Worm (Caenorhabditis elegans) whole organism, late embryonic: ENCODE measurements around the gene K11E4.6.

ENCODE experiments used
- C08G9.2 ChIP-seq: sonication (generic microtip); optimal IDR thresholded peaks from 2 replicates; lab custom pipeline; 2016; ENCODE audit warnings: mild to moderate bottlenecking, missing genetic modification characterization, moderate library complexity, missing compliant biosample characterization
- K02D7.2 ChIP-seq: sonication (generic microtip); optimal IDR thresholded peaks from 2 replicates; lab custom pipeline; 2017; ENCODE audit warnings: mild to moderate bottlenecking, missing genetic modification characterization, missing compliant biosample characterization
- K09A11.1 ChIP-seq: sonication (generic microtip); optimal IDR thresholded peaks from 2 replicates; lab custom pipeline; 2017; ENCODE audit warnings: antibody characterized with exemption, mild to moderate bottlenecking, missing genetic modification characterization, missing compliant biosample characterization; ENCODE audit not compliant: insufficient read depth
- Y22D7AL.16 ChIP-seq: sonication (generic microtip); optimal IDR thresholded peaks from 2 replicates; lab custom pipeline; 2016; ENCODE audit warnings: missing genetic modification characterization, missing compliant biosample characterization
- ahr-1 ChIP-seq: sonication (generic microtip); optimal IDR thresholded peaks from 2 replicates; lab custom pipeline; 2016; ENCODE audit warnings: missing genetic modification characterization, missing compliant biosample characterization
- ama-1 ChIP-seq: fragments of 150-350 bp; optimal IDR thresholded peaks from 2 replicates; lab custom pipeline; 2014
- ceh-19 ChIP-seq: fragments of 200-800 bp; sonication (Bioruptor generic); optimal IDR thresholded peaks from 2 replicates; lab custom pipeline; 2018; ENCODE audit warnings: mild to moderate bottlenecking, missing genetic modification characterization, missing compliant biosample characterization
- ceh-2 ChIP-seq: sonication (generic microtip); optimal IDR thresholded peaks from 2 replicates; lab custom pipeline; 2016; ENCODE audit warnings: missing genotype, missing genetic modification characterization, missing compliant biosample characterization
- ceh-22 ChIP-seq: sonication (generic microtip); optimal IDR thresholded peaks from 2 replicates; lab custom pipeline; 2017; ENCODE audit warnings: missing biosample characterization, missing genetic modification characterization
- ceh-24 ChIP-seq: sonication (generic microtip); optimal IDR thresholded peaks from 2 replicates; lab custom pipeline; 2016; ENCODE audit warnings: mild to moderate bottlenecking, missing genetic modification characterization, missing compliant biosample characterization
- ceh-30 ChIP-seq: fragments of 150-350 bp; optimal IDR thresholded peaks from 2 replicates; lab custom pipeline; 2014; ENCODE audit warnings: missing biosample characterization, missing genetic modification characterization
- ceh-34 ChIP-seq: sonication (generic microtip); optimal IDR thresholded peaks from 2 replicates; lab custom pipeline; 2016; ENCODE audit warnings: mild to moderate bottlenecking, missing genetic modification characterization, missing compliant biosample characterization
- ceh-48 ChIP-seq: sonication (generic microtip); optimal IDR thresholded peaks from 2 replicates; lab custom pipeline; 2016; ENCODE audit warnings: missing genetic modification characterization, inconsistent platforms, missing compliant biosample characterization
- ceh-6 ChIP-seq: fragments of 200-800 bp; sonication (Bioruptor generic); optimal IDR thresholded peaks from 2 replicates; lab custom pipeline; 2018; ENCODE audit warnings: mild to moderate bottlenecking, missing genetic modification characterization, missing compliant biosample characterization
- dmd-4 ChIP-seq: sonication (generic microtip); optimal IDR thresholded peaks from 2 replicates; lab custom pipeline; 2016; ENCODE audit warnings: borderline replicate concordance, missing genetic modification characterization, missing compliant biosample characterization
- dve-1 ChIP-seq: sonication (generic microtip); optimal IDR thresholded peaks from 2 replicates; lab custom pipeline; 2017; ENCODE audit warnings: antibody characterized with exemption, mild to moderate bottlenecking, missing genetic modification characterization, missing compliant biosample characterization
- elt-2 ChIP-seq: sonication (generic microtip); optimal IDR thresholded peaks from 2 replicates; lab custom pipeline; 2016; ENCODE audit warnings: missing genetic modification reagents, missing genetic modification characterization, missing compliant biosample characterization
- elt-4 ChIP-seq: sonication (generic microtip); optimal IDR thresholded peaks from 2 replicates; lab custom pipeline; 2016; ENCODE audit warnings: missing genetic modification characterization, missing compliant biosample characterization
- eyg-1 ChIP-seq: sonication (generic microtip); optimal IDR thresholded peaks from 2 replicates; lab custom pipeline; 2016; ENCODE audit warnings: missing genotype, missing genetic modification characterization, missing compliant biosample characterization
- fkh-10 ChIP-seq: fragments of 150-350 bp; optimal IDR thresholded peaks from 2 replicates; lab custom pipeline; 2014; ENCODE audit warnings: missing biosample characterization, missing genetic modification reagents, missing genetic modification characterization
- fkh-6 ChIP-seq: sonication (generic microtip); optimal IDR thresholded peaks from 2 replicates; lab custom pipeline; 2016; ENCODE audit warnings: missing genetic modification characterization, missing compliant biosample characterization
- gmeb-2 ChIP-seq: sonication (generic microtip); optimal IDR thresholded peaks from 2 replicates; lab custom pipeline; 2016; ENCODE audit warnings: missing genetic modification characterization, inconsistent platforms, missing compliant biosample characterization
- hlh-13 ChIP-seq: fragments of 200-800 bp; sonication (Bioruptor generic); optimal IDR thresholded peaks from 2 replicates; lab custom pipeline; 2018; ENCODE audit warnings: mild to moderate bottlenecking, missing genetic modification characterization, missing compliant biosample characterization
- hlh-15 ChIP-seq: sonication (generic microtip); optimal IDR thresholded peaks from 2 replicates; lab custom pipeline; 2016; ENCODE audit warnings: missing genetic modification characterization, missing compliant biosample characterization
- hlh-30 ChIP-seq: sonication (generic microtip); optimal IDR thresholded peaks from 2 replicates; lab custom pipeline; 2017; ENCODE audit warnings: antibody characterized with exemption, missing genetic modification characterization, missing compliant biosample characterization; ENCODE audit not compliant: insufficient read depth
- hlh-6 ChIP-seq: sonication (generic microtip); optimal IDR thresholded peaks from 2 replicates; lab custom pipeline; 2016; ENCODE audit warnings: missing genotype, missing genetic modification characterization, missing compliant biosample characterization
- hlh-8 ChIP-seq: sonication (generic microtip); optimal IDR thresholded peaks from 2 replicates; lab custom pipeline; 2016; ENCODE audit warnings: missing genotype, missing genetic modification characterization, missing compliant biosample characterization
- lim-6 ChIP-seq: sonication (generic microtip); optimal IDR thresholded peaks from 2 replicates; lab custom pipeline; 2016; ENCODE audit warnings: missing genetic modification characterization, missing compliant biosample characterization
- lin-11 ChIP-seq: fragments of 200-800 bp; sonication (Bioruptor generic); optimal IDR thresholded peaks from 2 replicates; lab custom pipeline; 2018; ENCODE audit warnings: mild to moderate bottlenecking, missing genetic modification characterization, missing compliant biosample characterization
- madf-2 ChIP-seq: sonication (generic microtip); optimal IDR thresholded peaks from 2 replicates; lab custom pipeline; 2017; ENCODE audit warnings: missing genetic modification characterization, missing compliant biosample characterization
- nfya-1 ChIP-seq: sonication (generic microtip); optimal IDR thresholded peaks from 2 replicates; lab custom pipeline; 2017; ENCODE audit warnings: missing genetic modification characterization, mild to moderate bottlenecking, missing compliant biosample characterization, antibody characterized with exemption, moderate library complexity
- nhr-11 ChIP-seq: fragments of 150-350 bp; optimal IDR thresholded peaks from 2 replicates; lab custom pipeline; 2014; ENCODE audit warnings: missing biosample characterization, missing genetic modification characterization
- npax-4 ChIP-seq: sonication (generic microtip); optimal IDR thresholded peaks from 2 replicates; lab custom pipeline; 2016; ENCODE audit warnings: missing genetic modification characterization, missing compliant biosample characterization
- odd-2 ChIP-seq: sonication (generic microtip); optimal IDR thresholded peaks from 2 replicates; lab custom pipeline; 2017; ENCODE audit warnings: antibody characterized with exemption, mild to moderate bottlenecking, missing genetic modification characterization, missing compliant biosample characterization
- pat-9 ChIP-seq: fragments of 200-800 bp; sonication (Bioruptor generic); optimal IDR thresholded peaks from 2 replicates; lab custom pipeline; 2018; ENCODE audit warnings: mild to moderate bottlenecking, missing genetic modification characterization, moderate library complexity, missing compliant biosample characterization
- pax-1 ChIP-seq: fragments of 150-350 bp; optimal IDR thresholded peaks from 2 replicates; lab custom pipeline; 2014; ENCODE audit warnings: missing biosample characterization, missing genetic modification characterization
- pros-1 ChIP-seq: fragments of 150-350 bp; optimal IDR thresholded peaks from 2 replicates; lab custom pipeline; 2014; ENCODE audit warnings: missing biosample characterization, missing genetic modification reagents, missing genetic modification characterization
- ref-2 ChIP-seq: sonication (generic microtip); optimal IDR thresholded peaks from 2 replicates; lab custom pipeline; 2016; ENCODE audit warnings: missing genetic modification characterization, missing compliant biosample characterization
- sdc-2 ChIP-seq: sonication (generic microtip); optimal IDR thresholded peaks from 2 replicates; lab custom pipeline; 2016; ENCODE audit warnings: missing genotype, missing genetic modification characterization, missing compliant biosample characterization
- sox-4 ChIP-seq: sonication (generic microtip); optimal IDR thresholded peaks from 2 replicates; lab custom pipeline; 2017; ENCODE audit warnings: mild to moderate bottlenecking, missing genetic modification characterization, inconsistent platforms, missing compliant biosample characterization
- tbx-2 ChIP-seq: sonication (generic microtip); optimal IDR thresholded peaks from 2 replicates; lab custom pipeline; 2016; ENCODE audit warnings: missing genetic modification characterization, missing compliant biosample characterization
- tbx-7 ChIP-seq: sonication (generic microtip); optimal IDR thresholded peaks from 2 replicates; lab custom pipeline; 2016; ENCODE audit warnings: missing genotype, missing genetic modification characterization, missing compliant biosample characterization
- ttx-3 ChIP-seq: sonication (generic microtip); optimal IDR thresholded peaks from 2 replicates; lab custom pipeline; 2016; ENCODE audit warnings: missing genetic modification reagents, missing genetic modification characterization, missing compliant biosample characterization
- unc-3 ChIP-seq, 2 experiments: fragments of 200-800 bp in 1 of 2; sonication (Bioruptor generic) in 1 of 2; sonication (generic microtip) in 1 of 2; conservative IDR thresholded peaks in 1 of 2; optimal IDR thresholded peaks in 1 of 2; 2 replicates each; pipeline versions ENCODE4 v1.3.6 to Lab custom; 2016 to 2022; ENCODE audit warnings: missing compliant biosample characterization in 2 of 2, missing genetic modification characterization in 2 of 2, missing genetic modification reagents in 1 of 2
- unc-42 ChIP-seq: sonication (generic microtip); optimal IDR thresholded peaks from 2 replicates; lab custom pipeline; 2016; ENCODE audit warnings: missing genotype, missing genetic modification characterization, missing compliant biosample characterization
- unc-55 ChIP-seq: sonication (generic microtip); optimal IDR thresholded peaks from 2 replicates; lab custom pipeline; 2017; ENCODE audit warnings: missing biosample characterization, missing genetic modification reagents, missing genetic modification characterization
- zip-5 ChIP-seq: sonication (generic microtip); optimal IDR thresholded peaks from 2 replicates; lab custom pipeline; 2016; ENCODE audit warnings: missing genetic modification characterization, missing compliant biosample characterization
- ztf-16 ChIP-seq: sonication (generic microtip); optimal IDR thresholded peaks from 2 replicates; lab custom pipeline; 2017; ENCODE audit warnings: missing genetic modification characterization, missing compliant biosample characterization

The K11E4.6 gene

DNA sequence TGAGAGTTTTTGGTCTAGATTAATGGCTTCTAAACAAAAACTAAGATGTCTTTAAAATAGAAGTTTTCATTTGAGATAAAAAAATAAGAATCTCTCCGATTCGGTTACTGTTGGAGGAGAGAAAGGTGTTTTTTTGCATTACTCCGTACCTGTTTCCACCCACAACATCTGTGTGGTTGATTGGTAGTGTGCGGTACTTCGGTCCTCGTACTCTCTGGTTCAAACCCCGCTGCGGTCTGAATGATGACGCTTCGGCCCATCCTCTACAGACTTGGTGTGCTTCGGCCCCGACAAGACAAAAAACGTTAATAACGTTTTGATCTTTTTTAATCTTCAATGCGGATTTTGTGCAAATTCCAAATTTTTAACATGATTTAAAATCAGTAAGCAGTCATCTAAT is 26.9 kb upstream of the K11E4.6 start:
- TF ChIP-seq sdc-2 (no peak), madf-2 (tag; lab: Kevin White, UChicago) (no peak), unc-42 (tag; lab: Kevin White, UChicago) (no peak), ztf-16 (tag; lab: Kevin White, UChicago) (no peak), ceh-22 (tag; lab: Kevin White, UChicago) (no peak), zip-5 (tag; lab: Kevin White, UChicago) (no peak), ceh-48 (tag; lab: Kevin White, UChicago) (no peak), gmeb-2 (tag; lab: Kevin White, UChicago) (no peak), fkh-6 (tag; lab: Kevin White, UChicago) (no peak), tbx-2 (tag; lab: Kevin White, UChicago) (no peak), ceh-2 (no peak), pat-9 (tag; lab: Kevin White, UChicago) (no peak), sox-4 (no peak), nhr-11 (tag; lab: Kevin White, UChicago) (no peak), ref-2 (tag; lab: Kevin White, UChicago) (no peak), ahr-1 (no peak)

DNA sequence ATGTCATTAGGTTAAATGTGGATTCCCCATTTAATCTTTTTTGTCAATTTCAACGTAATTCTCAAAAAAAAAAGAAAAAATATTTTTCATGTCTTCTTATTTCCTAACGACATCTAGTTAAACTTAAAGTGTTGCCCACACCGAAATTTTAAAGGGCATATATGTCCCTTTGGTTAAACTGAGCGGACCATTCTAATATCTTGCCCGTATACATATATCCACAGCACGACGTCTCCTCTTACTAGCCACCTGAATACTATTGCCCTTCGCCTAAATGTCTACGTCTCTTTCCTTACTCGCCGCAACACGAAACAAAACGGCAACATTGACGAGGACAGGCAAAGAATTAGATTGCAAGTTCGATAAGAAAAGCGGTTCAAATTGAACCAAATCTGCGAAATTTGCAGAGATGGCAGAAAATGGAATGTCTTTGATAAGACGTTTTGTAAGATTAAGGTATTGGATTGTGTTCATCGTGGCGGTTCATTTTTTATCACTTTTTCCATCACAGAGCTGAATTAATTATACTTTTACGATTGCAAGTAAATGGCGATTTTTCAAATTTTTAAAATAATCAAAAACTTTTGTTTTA is 23.7 kb upstream of the K11E4.6 start:
- TF ChIP-seq eyg-1 (tag; lab: Kevin White, UChicago), result peak; percentile 9
- TF ChIP-seq pax-1 (tag; lab: Kevin White, UChicago), result peak; percentile 95
- peak; percentile 53 for TF ChIP-seq ahr-1
- peak; percentile 97 for TF ChIP-seq dve-1 (tag; lab: Kevin White, UChicago)
- no peak for TF ChIP-seq odd-2 (tag; lab: Kevin White, UChicago)
- peak; percentile 96 for TF ChIP-seq pros-1 (tag; lab: Kevin White, UChicago)
- TF ChIP-seq npax-4 (tag; lab: Kevin White, UChicago), result no peak
- peak; percentile 54 for TF ChIP-seq elt-2
- TF ChIP-seq Y22D7AL.16 (tag; lab: Kevin White, UChicago), result peak; percentile 56
- TF ChIP-seq ttx-3, result peak; percentile 69
- TF ChIP-seq ceh-48 (tag; lab: Kevin White, UChicago), result peak; percentile 73
- peak; percentile 91 for TF ChIP-seq unc-55 (GFP tag; lab: Kevin White, UChicago)
- TF ChIP-seq unc-42 (tag; lab: Kevin White, UChicago), result peak; percentile 98
- peak; percentile 96 for TF ChIP-seq ref-2 (tag; lab: Kevin White, UChicago)
- peak; percentile 84 for TF ChIP-seq C08G9.2 (tag; lab: Kevin White, UChicago)
- TF ChIP-seq fkh-10 (GFP tag; lab: Kevin White, UChicago), result peak; percentile 86
- TF ChIP-seq hlh-6 (tag; lab: Kevin White, UChicago), result peak; percentile 75
- peak; percentile 56 for TF ChIP-seq tbx-7 (tag; lab: Kevin White, UChicago)
- TF ChIP-seq tbx-2 (tag; lab: Kevin White, UChicago), result peak; percentile 97
- peak; percentile 91 for TF ChIP-seq ceh-30 (tag; lab: Kevin White, UChicago)
- peak; percentile 6 for TF ChIP-seq hlh-13 (GFP tag; lab: Kevin White, UChicago)
- peak; percentile 29 for TF ChIP-seq fkh-6 (tag; lab: Kevin White, UChicago)
- peak; percentile 67 for TF ChIP-seq ceh-6 (GFP tag; lab: Kevin White, UChicago)
- TF ChIP-seq sdc-2, result peak; percentile 100
- TF ChIP-seq dmd-4 (tag; lab: Kevin White, UChicago), result peak; percentile 11
- TF ChIP-seq K09A11.1 (tag; lab: Kevin White, UChicago), result peak; percentile 75
- TF ChIP-seq lim-6 (tag; lab: Kevin White, UChicago), result no peak
- no peak for TF ChIP-seq hlh-15
- peak; percentile 80 for TF ChIP-seq hlh-30 (tag; lab: Kevin White, UChicago)
- TF ChIP-seq ceh-34 (tag; lab: Kevin White, UChicago), result peak; percentile 98
- peak; percentile 50 for TF ChIP-seq sox-4
- no peak for TF ChIP-seq zip-5 (tag; lab: Kevin White, UChicago)
- TF ChIP-seq unc-3 (GFP tag; conservative IDR thresholded peaks at IDR 0.05; lab: Robert Waterston, UW), result peak; percentile 50
- peak; percentile 86 for TF ChIP-seq unc-3 (tag; optimal IDR thresholded peaks at IDR 0.05; lab: Kevin White, UChicago)
- TF ChIP-seq ceh-24, result no peak
- peak; percentile 98 for TF ChIP-seq nfya-1
- TF ChIP-seq hlh-8, result peak; percentile 54
- no peak for TF ChIP-seq elt-4
- TF ChIP-seq nhr-11 (tag; lab: Kevin White, UChicago), result no peak
- TF ChIP-seq ceh-19 (GFP tag; lab: Kevin White, UChicago), result peak; percentile 68
- no peak for TF ChIP-seq ama-1 (lab: Kevin White, UChicago)
- TF ChIP-seq K02D7.2 (tag; lab: Kevin White, UChicago), result no peak
- peak; percentile 74 for TF ChIP-seq ceh-2
- TF ChIP-seq lin-11 (tag; lab: Kevin White, UChicago), result peak; percentile 26
